Worm (Caenorhabditis elegans): ENCODE data around the gene nhr-281.

nhr-281 gene

ce11 chrX:14090089-14090488 lies 23.2 kb downstream of the nhr-281 start, which contains the start of gene dsl-4:
Gene dsl-4 (plus strand): TSS chrX:14090389.
- TF ChIP-seq F49E8.2 (tag; optimal IDR thresholded peaks at IDR 0.05; ENCODE audit: insufficient read depth) (no peak), hlh-26 (GFP tag; conservative IDR thresholded peaks at IDR 0.05) (no peak), athp-1 (tag; optimal IDR thresholded peaks at IDR 0.05) (no peak), hrde-1 (tag; optimal IDR thresholded peaks at IDR 0.05; ENCODE audit: borderline replicate concordance) (no peak), rec-8 (tag; optimal IDR thresholded peaks at IDR 0.05) (no peak), egl-18 (GFP tag; IDR thresholded peaks at IDR 0.05) (no peak), ceh-79 (tag; optimal IDR thresholded peaks at IDR 0.05) (no peak), ztf-28 (GFP tag; IDR thresholded peaks at IDR 0.05) (no peak), zfh-2 (GFP tag; conservative IDR thresholded peaks at IDR 0.05) (no peak), dpff-1 (tag; optimal IDR thresholded peaks at IDR 0.05) (no peak), lin-35 (GFP tag; optimal IDR thresholded peaks at IDR 0.05) (no peak), sea-2 (GFP tag; IDR thresholded peaks at IDR 0.05) (no peak)

DNA sequence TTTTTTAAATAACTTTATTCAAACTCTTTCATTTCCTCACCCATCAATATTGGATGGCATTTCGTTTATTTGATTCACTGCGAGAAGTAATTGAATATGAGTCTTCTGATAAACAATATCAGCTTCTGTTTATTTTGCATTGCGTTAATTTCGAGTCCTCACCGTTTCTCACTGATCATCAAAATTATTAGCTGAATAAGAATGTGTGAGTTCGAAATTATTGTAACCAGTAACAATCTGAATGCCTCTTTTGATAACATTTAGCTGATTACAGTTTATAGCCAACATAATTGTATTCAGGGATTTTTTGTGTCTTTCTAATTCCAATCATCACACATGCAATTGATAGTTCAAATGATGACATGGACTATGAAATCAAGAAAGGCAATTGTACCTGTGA lies 28.0 kb downstream of the nhr-281 start, which contains the start of gene F16B12.1:
F16B12.1 (plus strand) TSS at position 301 of the 400 bp plus-strand sequence.
- TF ChIP-seq hsf-1 (GFP tag; IDR thresholded peaks at IDR 0.05): no peak
- TF ChIP-seq B0019.2 (GFP tag; conservative IDR thresholded peaks at IDR 0.05): no peak
- TF ChIP-seq F55B11.4 (tag; optimal IDR thresholded peaks at IDR 0.05; ENCODE audit: borderline replicate concordance, insufficient read depth): no peak
- TF ChIP-seq T07F8.4 (tag; optimal IDR thresholded peaks at IDR 0.05): no peak
- no peak for TF ChIP-seq nfya-1 (tag; optimal IDR thresholded peaks at IDR 0.05; ENCODE audit: borderline replicate concordance, insufficient read depth)
- TF ChIP-seq hmg-20 (GFP tag; IDR thresholded peaks at IDR 0.05): no peak

- TF ChIP-seq lin-26 (GFP tag; IDR thresholded peaks at IDR 0.05) (no peak), ceh-91 (GFP tag; IDR thresholded peaks at IDR 0.05) (no peak), snpc-4 (GFP tag; optimal IDR thresholded peaks at IDR 0.05) (no peak), snpc-4 (tag; optimal IDR thresholded peaks at IDR 0.05) (no peak), mcd-1 (GFP tag; IDR thresholded peaks at IDR 0.05) (no peak), zim-3 (tag; optimal IDR thresholded peaks at IDR 0.05) (no peak), mxl-1 (tag; optimal IDR thresholded peaks at IDR 0.05) (no peak), rpc-1 (optimal IDR thresholded peaks at IDR 0.05) (no peak), rpc-1 (tag; optimal IDR thresholded peaks at IDR 0.05) (no peak), atf-7 (tag; optimal IDR thresholded peaks at IDR 0.05) (no peak), Y95B8A.8 (GFP tag; IDR thresholded peaks at IDR 0.05) (no peak), repo-1 (tag; optimal IDR thresholded peaks at IDR 0.05) (no peak), sdz-38 (tag; optimal IDR thresholded peaks at IDR 0.05) (no peak), nhr-80 (tag; optimal IDR thresholded peaks at IDR 0.05) (no peak), K12H6.12 (tag; optimal IDR thresholded peaks at IDR 0.05) (no peak), attf-3 (GFP tag; conservative IDR thresholded peaks at IDR 0.05) (no peak), F23B12.7 (tag; optimal IDR thresholded peaks at IDR 0.05; ENCODE audit: insufficient read depth) (no peak), aptf-2 (GFP tag; conservative IDR thresholded peaks at IDR 0.05) (no peak), nfya-1 (tag; optimal IDR thresholded peaks at IDR 0.05; ENCODE audit: borderline replicate concordance, insufficient read depth) (no peak), F57A8.1 (GFP tag; optimal IDR thresholded peaks at IDR 0.05) (no peak), D2030.7 (GFP tag; IDR thresholded peaks at IDR 0.05) (no peak), ceh-100 (GFP tag; IDR thresholded peaks at IDR 0.05) (no peak)
Observed at ce11 chrX:14084230-14084629, 29.0 kb downstream of the nhr-281 start, which contains the start of gene C33G3.6. Gene C33G3.6 (minus strand): TSS chrX:14084330.

All from whole organism, young adult.